Fruit fly (Drosophila melanogaster) whole organism, embryonic: ENCODE measurements around the gene CG34049.

Source experiments
- Bdp1 ChIP-seq: fragments of 200-800 bp; sonication (Bioruptor generic); optimal IDR thresholded peaks from 3 replicates; lab custom pipeline; 2016; ENCODE audit warnings: missing biosample characterization, missing genetic modification characterization
- CG10979 ChIP-seq: fragments of 200-800 bp; sonication (Bioruptor generic); optimal IDR thresholded peaks from 2 replicates; lab custom pipeline; 2018; ENCODE audit warnings: missing biosample characterization, mild to moderate bottlenecking, missing genetic modification characterization, moderate library complexity
- CG11093 ChIP-seq: fragments of 200-800 bp; sonication (Bioruptor generic); IDR thresholded peaks from 3 replicates; pipeline ENCODE4 v1.3.6; 2022; ENCODE audit warnings: missing biosample characterization, missing genetic modification characterization
- CG12071 ChIP-seq: fragments of 200-800 bp; sonication (Bioruptor generic); optimal IDR thresholded peaks from 3 replicates; lab custom pipeline; 2018; ENCODE audit warnings: missing biosample characterization, mild to moderate bottlenecking, missing genetic modification characterization
- CG12659 ChIP-seq: fragments of 200-800 bp; sonication (Bioruptor generic); optimal IDR thresholded peaks from 3 replicates; lab custom pipeline; 2017; ENCODE audit warnings: mild to moderate bottlenecking, missing biosample characterization, missing genetic modification reagents, missing genetic modification characterization
- CG12942 ChIP-seq: fragments of 200-800 bp; sonication (Bioruptor generic); optimal IDR thresholded peaks from 3 replicates; lab custom pipeline; 2016; ENCODE audit warnings: missing biosample characterization, missing genetic modification characterization
- CG14050 ChIP-seq: fragments of 200-800 bp; sonication (Bioruptor generic); IDR thresholded peaks from 3 replicates; pipeline ENCODE4 v1.3.6; 2022; ENCODE audit warnings: missing biosample characterization, missing genetic modification characterization
- CG14667 ChIP-seq: fragments of 200-800 bp; sonication (Bioruptor generic); IDR thresholded peaks from 2 replicates; pipeline ENCODE4 v1.3.6; 2022; ENCODE audit warnings: missing biosample characterization, missing genetic modification characterization
- CG1529 ChIP-seq: fragments of 200-800 bp; sonication (Bioruptor generic); optimal IDR thresholded peaks from 3 replicates; lab custom pipeline; 2018; ENCODE audit warnings: missing biosample characterization, missing genetic modification characterization
- CG15696 ChIP-seq: fragments of 200-800 bp; sonication (Bioruptor generic); optimal IDR thresholded peaks from 2 replicates; lab custom pipeline; 2019; ENCODE audit warnings: missing biosample characterization, mild to moderate bottlenecking, missing genetic modification characterization, moderate library complexity
- CG2116 ChIP-seq: fragments of 200-800 bp; sonication (Bioruptor generic); optimal IDR thresholded peaks from 3 replicates; lab custom pipeline; 2018; ENCODE audit warnings: missing biosample characterization, mild to moderate bottlenecking, missing genetic modification characterization
- CG2120 ChIP-seq: fragments of 200-800 bp; sonication (Bioruptor generic); optimal IDR thresholded peaks from 3 replicates; lab custom pipeline; 2016; ENCODE audit warnings: missing biosample characterization, missing genetic modification characterization
- CG31388 ChIP-seq: fragments of 200-800 bp; sonication (Bioruptor generic); optimal IDR thresholded peaks from 2 replicates; lab custom pipeline; 2016; ENCODE audit warnings: missing biosample characterization, missing genetic modification characterization
- CG32767 ChIP-seq: fragments of 200-800 bp; sonication (Bioruptor generic); IDR thresholded peaks from 2 replicates; pipeline ENCODE4 v1.3.6; 2022; ENCODE audit warnings: missing biosample characterization, missing genetic modification characterization
- CG32772 ChIP-seq: fragments of 200-800 bp; sonication (Bioruptor generic); IDR thresholded peaks from 2 replicates; pipeline ENCODE4 v1.3.6; 2022; ENCODE audit warnings: missing biosample characterization, missing genetic modification characterization
- CG3281 ChIP-seq: fragments of 200-800 bp; sonication (Bioruptor generic); optimal IDR thresholded peaks from 3 replicates; lab custom pipeline; 2017; ENCODE audit warnings: missing biosample characterization, mild to moderate bottlenecking, missing genetic modification characterization
- CG4282 ChIP-seq: fragments of 200-800 bp; sonication (Bioruptor generic); optimal IDR thresholded peaks from 2 replicates; lab custom pipeline; 2016; ENCODE audit warnings: missing biosample characterization, missing genetic modification characterization
- CG4328 ChIP-seq: fragments of 200-800 bp; sonication (Bioruptor generic); optimal IDR thresholded peaks from 3 replicates; lab custom pipeline; 2017; ENCODE audit warnings: missing biosample characterization, missing genetic modification reagents, missing genetic modification characterization
- CG4360 ChIP-seq: fragments of 200-800 bp; sonication (Bioruptor generic); IDR thresholded peaks from 2 replicates; pipeline ENCODE4 v1.3.6; 2022; ENCODE audit warnings: missing biosample characterization, missing genetic modification characterization
- CG4707 ChIP-seq: fragments of 200-800 bp; sonication (Bioruptor generic); optimal IDR thresholded peaks from 2 replicates; lab custom pipeline; 2018; ENCODE audit warnings: missing biosample characterization, mild to moderate bottlenecking, missing genetic modification characterization, moderate library complexity
- CG5245 ChIP-seq: fragments of 200-800 bp; sonication (Bioruptor generic); optimal IDR thresholded peaks from 3 replicates; lab custom pipeline; 2016; ENCODE audit warnings: missing biosample characterization, missing genetic modification characterization
- CG5953 ChIP-seq: fragments of 200-800 bp; sonication (Bioruptor generic); IDR thresholded peaks from 2 replicates; pipeline ENCODE4 v1.3.6; 2022; ENCODE audit warnings: missing biosample characterization, missing genetic modification characterization
- CG7271 ChIP-seq: fragments of 200-800 bp; sonication (Bioruptor generic); optimal IDR thresholded peaks from 2 replicates; lab custom pipeline; 2018; ENCODE audit warnings: missing biosample characterization, mild to moderate bottlenecking, missing genetic modification characterization, moderate library complexity
- D ChIP-seq, 2 experiments: fragments of 200-800 bp in 1 of 2; fragments of >200 bp in 1 of 2; sonication (Bioruptor generic) in 1 of 2; optimal IDR thresholded peaks; 2 replicates in 1 of 2; 3 replicates in 1 of 2; lab custom pipeline; 2017; ENCODE audit warnings: mild to moderate bottlenecking in 1 of 2, missing biosample characterization in 1 of 2, missing genetic modification characterization in 1 of 2, missing genetic modification reagents in 1 of 2
- Dfd ChIP-seq, 2 experiments: fragments of >200 bp; optimal IDR thresholded peaks; 2 replicates each; lab custom pipeline; 2017; ENCODE audit warnings: missing biosample characterization in 2 of 2, missing genetic modification characterization in 2 of 2
- Dip2 ChIP-seq: fragments of 200-800 bp; sonication (Bioruptor generic); IDR thresholded peaks from 2 replicates; pipeline ENCODE4 v1.3.6; 2022; ENCODE audit warnings: missing biosample characterization, missing genetic modification characterization
- Doc3 ChIP-seq: fragments of 200-800 bp; sonication (Bioruptor generic); IDR thresholded peaks from 3 replicates; pipeline ENCODE4 v1.3.6; 2022; ENCODE audit warnings: missing biosample characterization, missing genetic modification characterization; ENCODE audit not compliant: partially characterized antibody
- Eip74EF ChIP-seq, 2 experiments: fragments of 200-800 bp in 1 of 2; fragments of >200 bp in 1 of 2; sonication (Bioruptor generic) in 1 of 2; optimal IDR thresholded peaks; 2 replicates each; lab custom pipeline; 2017 to 2019; ENCODE audit warnings: missing biosample characterization in 2 of 2, missing genetic modification characterization in 2 of 2, mild to moderate bottlenecking in 1 of 2, moderate library complexity in 1 of 2
- H15 ChIP-seq: fragments of 200-800 bp; sonication (Bioruptor generic); IDR thresholded peaks from 3 replicates; pipeline ENCODE4 v1.3.6; 2022; ENCODE audit warnings: missing biosample characterization, missing genetic modification characterization
- Jarid2 ChIP-seq: fragments of 200-800 bp; sonication (Bioruptor generic); optimal IDR thresholded peaks from 3 replicates; lab custom pipeline; 2017; ENCODE audit warnings: mild to moderate bottlenecking, missing biosample characterization, missing genetic modification reagents, missing genetic modification characterization
- Myb ChIP-seq: fragments of 200-800 bp; sonication (Bioruptor generic); optimal IDR thresholded peaks from 2 replicates; lab custom pipeline; 2016; ENCODE audit warnings: missing biosample characterization, missing genetic modification characterization
- Sry-β ChIP-seq: fragments of 200-800 bp; sonication (Bioruptor generic); optimal IDR thresholded peaks from 2 replicates; lab custom pipeline; 2018; ENCODE audit warnings: missing biosample characterization, mild to moderate bottlenecking, missing genetic modification characterization, moderate library complexity
- Sry-δ ChIP-seq: fragments of 200-800 bp; sonication (Bioruptor generic); optimal IDR thresholded peaks from 2 replicates; lab custom pipeline; 2016; ENCODE audit warnings: missing biosample characterization, missing genetic modification characterization
- Ssrp ChIP-seq: fragments of 200-800 bp; sonication (Bioruptor generic); optimal IDR thresholded peaks from 2 replicates; lab custom pipeline; 2018; ENCODE audit warnings: missing biosample characterization, mild to moderate bottlenecking, missing genetic modification characterization, moderate library complexity
- TFAM ChIP-seq: fragments of 200-800 bp; sonication (Bioruptor generic); optimal IDR thresholded peaks from 2 replicates; lab custom pipeline; 2017; ENCODE audit warnings: missing biosample characterization, missing genetic modification characterization, inconsistent platforms
- ash1 ChIP-seq: fragments of 200-800 bp; sonication (Bioruptor generic); optimal IDR thresholded peaks from 2 replicates; lab custom pipeline; 2018; ENCODE audit warnings: missing biosample characterization, mild to moderate bottlenecking, missing genetic modification characterization
- cg ChIP-seq: fragments of 200-800 bp; sonication (Bioruptor generic); optimal IDR thresholded peaks from 3 replicates; lab custom pipeline; 2019; ENCODE audit warnings: missing biosample characterization, mild to moderate bottlenecking, missing genetic modification characterization, moderate library complexity
- fd102C ChIP-seq: fragments of 200-800 bp; sonication (Bioruptor generic); optimal IDR thresholded peaks from 2 replicates; lab custom pipeline; 2018; ENCODE audit warnings: missing biosample characterization, mild to moderate bottlenecking, missing genetic modification characterization, moderate library complexity
- ham ChIP-seq: fragments of 200-800 bp; sonication (Bioruptor generic); IDR thresholded peaks from 2 replicates; pipeline ENCODE4 v1.3.6; 2022; ENCODE audit warnings: missing biosample characterization, missing genetic modification characterization
- her ChIP-seq: fragments of 200-800 bp; sonication (Bioruptor generic); optimal IDR thresholded peaks from 2 replicates; lab custom pipeline; 2016; ENCODE audit warnings: missing biosample characterization, missing genetic modification characterization
- kah ChIP-seq: fragments of 200-800 bp; sonication (Bioruptor generic); optimal IDR thresholded peaks from 2 replicates; lab custom pipeline; 2018; ENCODE audit warnings: missing biosample characterization, mild to moderate bottlenecking, missing genetic modification characterization
- lbe ChIP-seq: fragments of 200-800 bp; sonication (Bioruptor generic); optimal IDR thresholded peaks from 2 replicates; lab custom pipeline; 2016; ENCODE audit warnings: missing biosample characterization, mild to moderate bottlenecking, missing genetic modification characterization
- lola ChIP-seq, 3 experiments: fragments of >200 bp in 2 of 3; fragments of 200-800 bp in 1 of 3; sonication (Bioruptor generic) in 1 of 3; optimal IDR thresholded peaks; 2 replicates each; lab custom pipeline; 2017 to 2019; ENCODE audit warnings: missing biosample characterization in 3 of 3, missing genetic modification characterization in 3 of 3, mild to moderate bottlenecking in 1 of 3, moderate library complexity in 1 of 3
- pfk ChIP-seq: fragments of 200-800 bp; sonication (Bioruptor generic); optimal IDR thresholded peaks from 2 replicates; lab custom pipeline; 2018; ENCODE audit warnings: missing biosample characterization, mild to moderate bottlenecking, missing genetic modification characterization, moderate library complexity
- ro ChIP-seq: fragments of 200-800 bp; sonication (Bioruptor generic); IDR thresholded peaks from 2 replicates; pipeline ENCODE4 v1.3.6; 2022; ENCODE audit warnings: missing biosample characterization, missing genetic modification characterization
- row ChIP-seq: fragments of 200-800 bp; sonication (Bioruptor generic); IDR thresholded peaks from 3 replicates; pipeline ENCODE4 v1.3.6; 2022; ENCODE audit warnings: missing biosample characterization, missing genetic modification characterization
- ssp ChIP-seq: fragments of 200-800 bp; sonication (Bioruptor generic); IDR thresholded peaks from 2 replicates; pipeline ENCODE4 v1.3.6; 2022; ENCODE audit warnings: missing biosample characterization, missing genetic modification characterization
- trem ChIP-seq: fragments of 200-800 bp; optimal IDR thresholded peaks from 3 replicates; lab custom pipeline; 2019; ENCODE audit warnings: missing biosample characterization, mild to moderate bottlenecking, missing genetic modification characterization, moderate library complexity
- usp ChIP-seq: fragments of >200 bp; optimal IDR thresholded peaks from 2 replicates; lab custom pipeline; 2017; ENCODE audit warnings: missing biosample characterization, missing genetic modification characterization

CG34049 gene

dm6 chr2L:2220573-2221332, 44.4 kb downstream of the CG34049 start, which contains the start of gene papi (continued):
- no peak for TF ChIP-seq lola (GFP tag; optimal IDR thresholded peaks at IDR 0.05; lab: Kevin White, UChicago)
- TF ChIP-seq Jarid2 (GFP tag; lab: Kevin White, UChicago): no peak
- TF ChIP-seq CG10979 (tag; lab: Kevin White, UChicago): no peak
- peak; percentile 31 for TF ChIP-seq lbe (GFP tag; lab: Kevin White, UChicago)
- no peak for TF ChIP-seq CG32772 (GFP tag; lab: Robert Waterston, UW)
- TF ChIP-seq cg (GFP tag; lab: Kevin White, UChicago): peak; percentile 13
- TF ChIP-seq CG5245 (GFP tag; lab: Kevin White, UChicago): no peak
- TF ChIP-seq CG2120: peak; percentile 38
- TF ChIP-seq ssp (GFP tag; lab: Robert Waterston, UW): no peak
- TF ChIP-seq TFAM (GFP tag; lab: Kevin White, UChicago): no peak
- TF ChIP-seq pfk (GFP tag; lab: Kevin White, UChicago): no peak
- TF ChIP-seq CG4282 (GFP tag; lab: Kevin White, UChicago): no peak
- TF ChIP-seq usp (GFP tag; lab: Kevin White, UChicago): no peak
- TF ChIP-seq CG32767 (GFP tag; lab: Robert Waterston, UW): no peak
- no peak for TF ChIP-seq CG3281 (GFP tag; lab: Kevin White, UChicago)
- TF ChIP-seq ro (GFP tag; lab: Robert Waterston, UW): no peak
- TF ChIP-seq her: peak; percentile 28
- no peak for TF ChIP-seq CG31388 (GFP tag; lab: Kevin White, UChicago)
- TF ChIP-seq Myb: peak; percentile 98
- TF ChIP-seq CG1529 (GFP tag; lab: Kevin White, UChicago): no peak
- TF ChIP-seq D (optimal IDR thresholded peaks at IDR 0.05; lab: Kevin White, UChicago): no peak
- TF ChIP-seq D (GFP tag; optimal IDR thresholded peaks at IDR 0.05; lab: Kevin White, UChicago): no peak
- TF ChIP-seq CG4360 (GFP tag; lab: Robert Waterston, UW): 0 out of 2 replicates have a peak, but pooled peaks have one; percentile 38
- no peak for TF ChIP-seq CG7271 (tag; lab: Kevin White, UChicago)
- TF ChIP-seq H15 (GFP tag; lab: Robert Waterston, UW): no peak
- no peak for TF ChIP-seq ash1 (GFP tag; lab: Kevin White, UChicago)
- no peak for TF ChIP-seq CG5953
- no peak for TF ChIP-seq CG12071 (GFP tag; lab: Kevin White, UChicago)
- no peak for TF ChIP-seq Bdp1 (GFP tag; lab: Kevin White, UChicago)
- no peak for TF ChIP-seq CG14667 (GFP tag; lab: Robert Waterston, UW)
- TF ChIP-seq Sry-δ (GFP tag; lab: Kevin White, UChicago): peak; percentile 26
- no peak for TF ChIP-seq Eip74EF (GFP tag; optimal IDR thresholded peaks at IDR 0.05; lab: Kevin White, UChicago)
- TF ChIP-seq CG2116 (GFP tag; lab: Kevin White, UChicago): no peak
- TF ChIP-seq trem (tag; lab: Kevin White, UChicago): peak; percentile 52
- TF ChIP-seq CG4707 (GFP tag; lab: Kevin White, UChicago): no peak
- no peak for TF ChIP-seq ham (GFP tag; lab: Robert Waterston, UW)
- TF ChIP-seq Dip2 (GFP tag; lab: Robert Waterston, UW): no peak
- TF ChIP-seq fd102C (GFP tag; lab: Kevin White, UChicago): no peak
- TF ChIP-seq Sry-β (GFP tag; lab: Kevin White, UChicago): no peak
- no peak for TF ChIP-seq Dfd (GFP tag; optimal IDR thresholded peaks at IDR 0.05; lab: Kevin White, UChicago)
- TF ChIP-seq kah (GFP tag; lab: Kevin White, UChicago): no peak
- TF ChIP-seq CG4328 (GFP tag; lab: Kevin White, UChicago): no peak
- TF ChIP-seq CG12659 (GFP tag; lab: Kevin White, UChicago): peak; percentile 54
- TF ChIP-seq Ssrp (tag; lab: Kevin White, UChicago): no peak
- TF ChIP-seq CG15696: no peak
- TF ChIP-seq CG14050: no peak
- no peak for TF ChIP-seq Doc3 (GFP tag; lab: Robert Waterston, UW)
- TF ChIP-seq CG11093 (GFP tag; lab: Robert Waterston, UW): no peak
- no peak for TF ChIP-seq CG12942 (GFP tag; lab: Kevin White, UChicago)
- TF ChIP-seq row (GFP tag; lab: Robert Waterston, UW): no peak
